Fruit fly (Drosophila melanogaster) Kc167 (cell line): ENCODE results near the gene sage.

Source experiments
- Myc ChIP-seq: fragments of >200 bp; optimal IDR thresholded peaks from 2 replicates; lab custom pipeline; 2017; ENCODE audit warnings: missing external identifiers
- Sin3A ChIP-seq: fragments of >200 bp; optimal IDR thresholded peaks from 2 replicates; lab custom pipeline; 2018; ENCODE audit warnings: missing external identifiers
- h ChIP-seq: fragments of >200 bp; optimal IDR thresholded peaks from 3 replicates; lab custom pipeline; 2018; ENCODE audit warnings: missing external identifiers
- insv ChIP-seq: fragments of >200 bp; optimal IDR thresholded peaks from 3 replicates; lab custom pipeline; 2018; ENCODE audit warnings: missing external identifiers
- psq ChIP-seq: fragments of >200 bp; optimal IDR thresholded peaks from 2 replicates; lab custom pipeline; 2017; ENCODE audit warnings: missing external identifiers
- ttk ChIP-seq: sonication (Bioruptor generic); optimal IDR thresholded peaks from 2 replicates; lab custom pipeline; 2017; ENCODE audit warnings: missing external identifiers

sage gene

DNA sequence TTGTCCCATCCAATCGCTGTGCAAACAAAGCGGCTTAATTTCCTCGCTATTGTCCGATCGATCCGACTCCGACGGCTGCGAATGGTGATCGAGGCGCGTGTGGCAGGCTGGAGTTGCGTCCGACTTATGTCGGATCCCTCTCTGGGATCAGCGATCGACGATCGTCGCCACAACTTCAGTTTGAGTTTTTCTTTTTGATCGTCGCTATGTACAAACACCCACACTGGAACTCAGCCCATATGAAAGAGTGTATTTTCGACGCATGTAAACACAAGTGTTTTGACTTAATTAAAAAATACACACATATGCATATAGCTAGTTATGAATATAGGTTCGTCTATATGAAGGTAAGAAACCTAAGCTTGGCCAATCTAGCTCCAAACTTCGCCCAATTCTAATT lies at the start of gene sage:
TSS of gene sage (minus strand) at position 101 of the 400 bp plus-strand sequence.
- TF ChIP-seq Myc (lab: Kevin White, UChicago) (no peak), Sin3A (lab: Kevin White, UChicago) (no peak), insv (lab: Kevin White, UChicago) (no peak), ttk (lab: Kevin White, UChicago) (no peak), psq (lab: Kevin White, UChicago) (no peak), h (no peak)

- TF ChIP-seq h (no peak), ttk (lab: Kevin White, UChicago) (no peak), Myc (lab: Kevin White, UChicago) (no peak), insv (lab: Kevin White, UChicago) (no peak), psq (lab: Kevin White, UChicago) (no peak), Sin3A (lab: Kevin White, UChicago) (no peak)
Measured at dm6 chr3R:9297163-9297562, 33.2 kb upstream of the sage start.

- TF ChIP-seq Myc (lab: Kevin White, UChicago) (no peak), ttk (lab: Kevin White, UChicago) (no peak), h (no peak), insv (lab: Kevin White, UChicago) (no peak), psq (lab: Kevin White, UChicago) (no peak), Sin3A (lab: Kevin White, UChicago) (no peak)
Measured at dm6 chr3R:9287710-9288109, 23.8 kb upstream of the sage start.

dm6 chr3R:9266765-9267164 lies 2.8 kb upstream of the sage start, which contains the start of the genes TrpRS and Vps16A:
Gene TrpRS (minus strand): TSS chr3R:9266904.
Gene Vps16A (plus strand): TSS chr3R:9267019.
- TF ChIP-seq h: no peak
- TF ChIP-seq insv (lab: Kevin White, UChicago): no peak
- TF ChIP-seq ttk (lab: Kevin White, UChicago): no peak
- no peak for TF ChIP-seq Sin3A (lab: Kevin White, UChicago)
- TF ChIP-seq Myc (lab: Kevin White, UChicago): no peak
- TF ChIP-seq psq (lab: Kevin White, UChicago): no peak

- no peak for TF ChIP-seq psq (lab: Kevin White, UChicago)
- no peak for TF ChIP-seq h
- no peak for TF ChIP-seq insv (lab: Kevin White, UChicago)
- no peak for TF ChIP-seq ttk (lab: Kevin White, UChicago)
- TF ChIP-seq Myc (lab: Kevin White, UChicago): no peak
- no peak for TF ChIP-seq Sin3A (lab: Kevin White, UChicago)
Measured at dm6 chr3R:9260421-9260973, 3.4 kb downstream of the sage start, which contains the start of gene ATP6AP2. Gene ATP6AP2 (plus strand): TSS chr3R:9260638.

DNA sequence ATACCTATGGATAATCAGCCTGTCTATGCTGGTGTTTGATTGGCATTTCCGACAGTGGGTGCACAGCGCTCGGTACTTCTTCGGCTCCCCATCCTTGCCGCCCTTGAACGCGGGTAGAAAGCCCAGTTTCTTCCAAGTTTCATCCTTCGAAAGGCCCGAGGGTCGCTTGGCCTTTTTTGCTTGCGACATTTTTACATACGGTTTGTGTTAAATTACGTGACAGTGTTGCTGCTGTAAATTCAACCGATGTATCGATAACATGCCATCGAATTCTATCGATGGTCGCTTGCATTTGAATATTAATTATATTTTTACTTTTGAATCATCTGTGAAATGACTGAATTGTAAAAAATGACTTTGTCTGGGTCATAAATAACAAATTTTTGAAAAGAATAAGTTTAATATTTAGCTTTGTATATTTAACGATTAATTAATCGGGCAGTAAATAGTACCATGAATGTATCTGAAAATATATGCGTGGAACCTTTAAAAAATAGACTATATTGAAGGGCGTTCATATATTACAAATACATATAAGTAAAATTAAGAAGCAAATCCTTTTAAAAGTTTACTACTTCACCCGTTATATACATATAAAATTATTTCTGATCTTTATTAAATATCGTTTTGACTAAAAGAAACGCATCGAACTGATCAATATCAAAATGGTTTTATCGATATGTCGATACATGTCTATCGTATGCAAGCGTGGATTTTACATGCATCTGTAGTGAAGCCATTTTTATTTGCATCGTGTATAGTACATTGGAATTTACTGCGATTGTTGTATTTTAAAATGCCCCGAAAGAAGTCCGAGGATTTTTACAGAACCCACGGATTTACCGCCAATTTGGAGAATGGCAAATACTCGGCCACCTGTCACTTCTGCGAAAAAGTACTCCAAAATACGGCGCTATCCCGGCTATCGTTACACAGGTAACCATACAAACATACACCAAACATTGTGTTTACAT lies 5.4 kb downstream of the sage start, which contains the start of the genes Ibf2 and Ibf1:
TSS of gene Ibf2 (minus strand) at position 250 of the 974 bp plus-strand sequence.
TSS of gene Ibf1 (plus strand) at position 713 of the 974 bp plus-strand sequence.
- no peak for TF ChIP-seq ttk (lab: Kevin White, UChicago)
- TF ChIP-seq Myc (lab: Kevin White, UChicago): no peak
- no peak for TF ChIP-seq h
- no peak for TF ChIP-seq insv (lab: Kevin White, UChicago)
- TF ChIP-seq Sin3A (lab: Kevin White, UChicago): no peak
- no peak for TF ChIP-seq psq (lab: Kevin White, UChicago)

dm6 chr3R:9257616-9258015 lies 6.3 kb downstream of the sage start, which contains the start of gene CG16736:
Gene CG16736 (minus strand): TSS chr3R:9257716.
- no peak for TF ChIP-seq ttk (lab: Kevin White, UChicago)
- no peak for TF ChIP-seq Myc (lab: Kevin White, UChicago)
- no peak for TF ChIP-seq insv (lab: Kevin White, UChicago)
- TF ChIP-seq Sin3A (lab: Kevin White, UChicago): no peak
- no peak for TF ChIP-seq psq (lab: Kevin White, UChicago)
- no peak for TF ChIP-seq h

- TF ChIP-seq psq (lab: Kevin White, UChicago) (no peak), Sin3A (lab: Kevin White, UChicago) (no peak), insv (lab: Kevin White, UChicago) (no peak), h (no peak)
Measured at dm6 chr3R:9254798-9255197, 9.1 kb downstream of the sage start, which contains the start of gene CG16734. Gene CG16734 (plus strand): TSS chr3R:9255052.

dm6 chr3R:9251543-9251942 lies 12.4 kb downstream of the sage start, which contains the start of gene St2:
Gene St2 (plus strand): TSS chr3R:9251843.
- TF ChIP-seq psq (lab: Kevin White, UChicago) (no peak), h (no peak), Myc (lab: Kevin White, UChicago) (no peak), ttk (lab: Kevin White, UChicago) (no peak), insv (lab: Kevin White, UChicago) (no peak), Sin3A (lab: Kevin White, UChicago) (no peak)

DNA sequence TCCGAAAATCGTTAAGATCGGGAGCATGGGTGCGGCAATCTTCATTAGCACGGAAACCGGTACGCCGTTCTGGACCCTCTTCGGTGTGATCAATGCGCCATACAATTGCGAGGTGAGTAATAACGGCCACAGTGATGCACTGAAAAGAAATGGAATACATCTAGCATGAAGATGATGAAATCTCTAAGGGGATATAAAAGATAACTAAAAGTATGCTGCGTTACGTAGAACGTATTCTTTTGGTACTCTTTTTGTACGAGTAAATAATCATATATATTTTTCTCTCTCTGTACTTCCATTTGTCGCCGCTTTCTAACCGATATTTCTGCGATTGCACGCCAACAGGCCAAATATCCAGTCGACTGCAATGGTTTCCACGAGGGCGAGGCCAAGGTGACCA lies 13.1 kb downstream of the sage start:
- TF ChIP-seq insv (lab: Kevin White, UChicago): no peak
- TF ChIP-seq Myc (lab: Kevin White, UChicago): no peak
- no peak for TF ChIP-seq Sin3A (lab: Kevin White, UChicago)
- no peak for TF ChIP-seq h
- no peak for TF ChIP-seq psq (lab: Kevin White, UChicago)
- TF ChIP-seq ttk (lab: Kevin White, UChicago): no peak

DNA sequence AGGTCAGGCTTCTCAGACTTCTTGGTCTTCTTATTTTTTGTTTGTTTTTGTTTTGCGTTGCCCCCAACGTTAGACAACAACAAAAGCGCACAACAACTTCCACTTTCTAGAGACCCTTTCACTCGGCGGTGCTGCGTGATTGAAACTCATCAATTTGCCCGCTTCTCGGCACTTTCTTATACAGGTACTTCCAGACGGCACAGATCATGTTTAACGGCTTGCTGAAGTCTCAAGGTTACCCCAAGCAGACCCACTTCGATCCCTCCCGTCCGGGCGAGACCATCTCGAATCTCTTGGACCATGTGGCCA lies 14.3 kb downstream of the sage start:
- TF ChIP-seq ttk (lab: Kevin White, UChicago) (no peak), Myc (lab: Kevin White, UChicago) (no peak), insv (lab: Kevin White, UChicago) (no peak), h (no peak)
